Worm (Caenorhabditis elegans) whole organism, L2 larva: Measurements from ENCODE around the gene W06G6.10.

Experiments used
- R02D3.7 ChIP-seq: fragments of 150-350 bp; optimal IDR thresholded peaks from 2 replicates; lab custom pipeline; 2014; ENCODE audit warnings: missing biosample characterization, missing genetic modification characterization
- ceh-82 ChIP-seq: fragments of 150-350 bp; optimal IDR thresholded peaks from 2 replicates; lab custom pipeline; 2014; ENCODE audit warnings: missing biosample characterization, missing genetic modification characterization
- dmd-4 ChIP-seq: sonication (generic microtip); optimal IDR thresholded peaks from 2 replicates; lab custom pipeline; 2017; ENCODE audit warnings: missing biosample characterization, missing genetic modification characterization
- elt-3 ChIP-seq: sonication (generic microtip); optimal IDR thresholded peaks from 2 replicates; lab custom pipeline; 2017; ENCODE audit warnings: missing biosample characterization, missing genetic modification characterization
- fos-1 ChIP-seq: fragments of 150-350 bp; optimal IDR thresholded peaks from 2 replicates; lab custom pipeline; 2014; ENCODE audit warnings: missing biosample characterization, missing genetic modification characterization
- lin-11 ChIP-seq: fragments of 150-350 bp; sonication (generic microtip); optimal IDR thresholded peaks from 2 replicates; lab custom pipeline; 2014; ENCODE audit warnings: missing biosample characterization, missing genetic modification characterization, inconsistent platforms, mixed read lengths
- lin-13 ChIP-seq: fragments of 150-350 bp; optimal IDR thresholded peaks from 2 replicates; lab custom pipeline; 2014; ENCODE audit warnings: missing biosample characterization, missing genetic modification reagents, missing genetic modification characterization
- lin-39 ChIP-seq: fragments of 150-350 bp; optimal IDR thresholded peaks from 2 replicates; lab custom pipeline; 2014; ENCODE audit warnings: missing biosample characterization, missing genetic modification reagents, missing genetic modification characterization
- nhr-12 ChIP-seq: fragments of 150-350 bp; optimal IDR thresholded peaks from 2 replicates; lab custom pipeline; 2014; ENCODE audit warnings: missing biosample characterization, missing genetic modification characterization
- nhr-237 ChIP-seq: fragments of 150-350 bp; optimal IDR thresholded peaks from 2 replicates; lab custom pipeline; 2014; ENCODE audit warnings: missing biosample characterization, missing genetic modification characterization
- nhr-77 ChIP-seq: fragments of 150-350 bp; optimal IDR thresholded peaks from 2 replicates; lab custom pipeline; 2014; ENCODE audit warnings: missing biosample characterization, missing genetic modification characterization
- unc-62 ChIP-seq: fragments of 150-350 bp; optimal IDR thresholded peaks from 2 replicates; lab custom pipeline; 2014; ENCODE audit warnings: missing biosample characterization, missing genetic modification reagents, missing genetic modification characterization
- ztf-11 ChIP-seq: sonication (generic microtip); optimal IDR thresholded peaks from 2 replicates; lab custom pipeline; 2017; ENCODE audit warnings: missing biosample characterization, missing genetic modification characterization

DNA sequence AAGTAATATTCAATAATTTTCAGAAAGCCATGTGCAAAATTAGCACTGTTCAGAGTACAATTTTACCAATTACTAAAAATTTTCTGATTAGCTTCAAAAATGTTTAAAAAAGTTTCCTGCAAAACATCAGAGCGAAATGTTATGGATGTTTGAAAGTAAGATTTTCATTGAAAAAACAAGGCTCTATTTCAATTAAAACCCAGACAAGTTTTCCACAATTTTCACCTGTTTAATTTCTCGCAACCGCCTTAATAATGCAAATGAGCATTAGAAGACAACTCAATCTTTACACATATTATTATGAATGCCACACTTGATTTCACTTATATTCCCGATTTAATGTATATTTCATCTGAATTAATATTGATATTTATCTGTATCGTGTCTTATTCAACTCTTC lies 47.5 kb upstream of the W06G6.10 start, which contains the start of gene srz-101:
- TF ChIP-seq fos-1 (tag; lab: Kevin White, UChicago) (no peak), nhr-237 (tag; lab: Kevin White, UChicago) (no peak), R02D3.7 (tag; lab: Kevin White, UChicago) (no peak), ceh-82 (tag; lab: Kevin White, UChicago) (no peak), elt-3 (tag; lab: Kevin White, UChicago) (no peak), ztf-11 (tag; lab: Kevin White, UChicago) (no peak), nhr-12 (tag; lab: Kevin White, UChicago) (no peak), nhr-77 (tag; lab: Kevin White, UChicago) (no peak), unc-62 (GFP tag; lab: Kevin White, UChicago) (no peak), lin-39 (no peak), lin-11 (tag; lab: Kevin White, UChicago) (no peak), lin-13 (GFP tag; lab: Kevin White, UChicago) (no peak), dmd-4 (tag; lab: Kevin White, UChicago) (no peak)
